Worm (Caenorhabditis elegans) whole organism, mixed stage, embryonic: ENCODE data around the gene srw-127.

Experiments used
- blmp-1 ChIP-seq: fragments of 150-350 bp; optimal IDR thresholded peaks from 2 replicates; lab custom pipeline; 2014; ENCODE audit warnings: missing biosample characterization, missing genetic modification characterization
- ces-1 ChIP-seq: fragments of 150-350 bp; optimal IDR thresholded peaks from 2 replicates; lab custom pipeline; 2014; ENCODE audit warnings: missing biosample characterization, missing genetic modification reagents, missing genetic modification characterization
- drap-1 ChIP-seq: fragments of 200-800 bp; sonication (Bioruptor generic); optimal IDR thresholded peaks from 3 replicates; lab custom pipeline; 2018; ENCODE audit warnings: mild to moderate bottlenecking, missing genetic modification characterization, missing compliant biosample characterization
- elt-1 ChIP-seq: sonication (generic microtip); optimal IDR thresholded peaks from 2 replicates; lab custom pipeline; 2017; ENCODE audit warnings: missing genetic modification characterization, mild to moderate bottlenecking, missing compliant biosample characterization, antibody characterized with exemption, moderate library complexity, borderline replicate concordance; ENCODE audit not compliant: insufficient read depth
- lin-13 ChIP-seq: fragments of 150-350 bp; optimal IDR thresholded peaks from 2 replicates; lab custom pipeline; 2014; ENCODE audit warnings: missing biosample characterization, missing genetic modification characterization
- lsy-2 ChIP-seq: fragments of 150-350 bp; optimal IDR thresholded peaks from 2 replicates; lab custom pipeline; 2014; ENCODE audit warnings: missing biosample characterization, missing genetic modification characterization
- nhr-12 ChIP-seq: fragments of 150-350 bp; optimal IDR thresholded peaks from 2 replicates; lab custom pipeline; 2014; ENCODE audit warnings: missing biosample characterization, missing genetic modification characterization
- nhr-237 ChIP-seq: fragments of 150-350 bp; optimal IDR thresholded peaks from 2 replicates; lab custom pipeline; 2014; ENCODE audit warnings: missing biosample characterization, missing genetic modification characterization
- sptf-1 ChIP-seq: sonication (generic microtip); optimal IDR thresholded peaks from 2 replicates; lab custom pipeline; 2017; ENCODE audit warnings: mild to moderate bottlenecking, missing genetic modification characterization, moderate library complexity, missing compliant biosample characterization
- tbx-8 ChIP-seq: fragments of 200-800 bp; sonication (Bioruptor generic); optimal IDR thresholded peaks from 2 replicates; lab custom pipeline; 2018; ENCODE audit warnings: mild to moderate bottlenecking, missing genetic modification characterization, moderate library complexity, missing compliant biosample characterization
- unc-62 ChIP-seq: fragments of 150-350 bp; optimal IDR thresholded peaks from 2 replicates; lab custom pipeline; 2014; ENCODE audit warnings: missing biosample characterization, missing genetic modification reagents, missing genetic modification characterization

DNA sequence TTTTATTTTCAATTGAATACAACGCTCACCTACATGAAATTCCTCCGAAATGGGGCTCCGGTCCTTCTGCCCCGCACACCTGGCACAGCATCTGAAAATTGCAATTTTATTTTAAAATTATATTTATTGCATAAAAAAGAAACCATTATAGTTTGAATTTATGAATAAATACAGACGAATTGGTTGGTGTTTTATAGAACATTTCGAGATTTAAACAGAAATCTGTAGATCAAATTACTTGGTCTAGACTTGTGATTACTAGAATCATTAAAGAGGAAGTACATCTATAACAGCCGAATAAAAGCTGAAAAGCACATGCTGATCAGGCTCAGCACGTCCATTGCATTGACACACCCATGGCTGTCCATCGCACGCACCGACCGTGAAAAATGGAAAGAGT is 20.9 kb upstream of the srw-127 start, which contains the start of gene nhr-162:
- TF ChIP-seq ces-1 (GFP tag; lab: Kevin White, UChicago) (no peak), lin-13 (no peak), elt-1 (no peak), blmp-1 (no peak), lsy-2 (tag; lab: Kevin White, UChicago) (no peak), unc-62 (GFP tag; lab: Kevin White, UChicago) (no peak), nhr-12 (tag; lab: Kevin White, UChicago) (no peak), tbx-8 (GFP tag; lab: Kevin White, UChicago) (no peak), drap-1 (no peak), sptf-1 (tag; lab: Kevin White, UChicago) (no peak), nhr-237 (tag; lab: Kevin White, UChicago) (no peak)
